Fruit fly (Drosophila melanogaster): ENCODE data around the gene Ptp36E.

Ptp36E gene

DNA sequence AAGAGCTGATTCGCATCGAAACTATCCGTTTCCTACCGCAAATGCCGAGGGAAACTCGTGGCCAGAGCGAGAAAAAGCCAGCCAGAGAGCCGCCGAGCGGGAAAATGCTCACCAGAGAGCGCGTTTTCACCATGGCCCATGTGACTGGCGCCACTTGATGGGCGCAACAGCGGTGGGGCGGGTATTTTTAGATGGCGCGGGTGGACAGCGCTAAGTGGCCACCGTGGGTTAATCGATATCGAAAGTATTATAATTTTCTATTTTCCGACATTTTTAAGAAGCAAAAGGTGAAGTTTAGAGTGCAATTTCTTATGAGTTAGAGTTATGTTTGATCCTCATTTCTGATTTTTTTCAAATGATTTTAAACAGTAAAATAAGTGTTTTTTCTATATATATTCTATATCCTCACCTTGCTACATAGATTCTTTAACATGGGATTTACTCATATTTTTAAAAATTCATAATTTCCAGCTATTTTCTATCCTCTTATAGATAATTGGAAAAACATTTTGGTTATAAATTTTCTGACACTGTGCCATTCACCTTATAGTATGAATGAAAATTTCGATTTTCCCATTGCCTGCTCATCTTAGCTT is at the start of gene Ptp36E:
Gene Ptp36E (minus strand): TSS at position 360 of the 596 bp plus-strand sequence.
- TF ChIP-seq Hr4 (GFP tag; optimal IDR thresholded peaks at IDR 0.05) (peak; percentile 76), CG8319 (GFP tag; optimal IDR thresholded peaks at IDR 0.05) (no peak), dac (GFP tag; optimal IDR thresholded peaks at IDR 0.05) (no peak), lz (GFP tag; optimal IDR thresholded peaks at IDR 0.05) (peak; percentile 0), dsx (GFP tag; optimal IDR thresholded peaks at IDR 0.05; ENCODE audit: poor library complexity, severe bottlenecking) (no peak), CG15336 (GFP tag; IDR thresholded peaks at IDR 0.05) (peak; percentile 84), Eip75B (GFP tag; optimal IDR thresholded peaks at IDR 0.05) (peak; percentile 32), Hr39 (GFP tag; optimal IDR thresholded peaks at IDR 0.05) (no peak), fkh (GFP tag; optimal IDR thresholded peaks at IDR 0.05) (no peak), CG6276 (GFP tag; optimal IDR thresholded peaks at IDR 0.05) (peak; percentile 77), CG6163 (GFP tag; IDR thresholded peaks at IDR 0.05) (peak; percentile 61; the same call in 2 of the 3 replicates), CG11762 (GFP tag; optimal IDR thresholded peaks at IDR 0.05; ENCODE audit: insufficient read depth) (peak; percentile 23), svp (GFP tag) (peak; percentile 66), CG9139 (GFP tag; optimal IDR thresholded peaks at IDR 0.05) (no peak), eg (GFP tag; IDR thresholded peaks at IDR 0.05) (peak; percentile 78), Eip93F (GFP tag; optimal IDR thresholded peaks at IDR 0.05) (no peak), topi (GFP tag; optimal IDR thresholded peaks at IDR 0.05) (no peak), OdsH (GFP tag; optimal IDR thresholded peaks at IDR 0.05) (peak; percentile 52), achi (GFP tag; optimal IDR thresholded peaks at IDR 0.05) (peak; percentile 29), fd85E (GFP tag; optimal IDR thresholded peaks at IDR 0.05) (no peak), Sox15 (GFP tag; optimal IDR thresholded peaks at IDR 0.05) (no peak), CG3919 (GFP tag; optimal IDR thresholded peaks at IDR 0.05) (peak; percentile 12), CG3032 (tag; optimal IDR thresholded peaks at IDR 0.05) (no peak), vri (GFP tag; optimal IDR thresholded peaks at IDR 0.05) (no peak), Ets21C (GFP tag; optimal IDR thresholded peaks at IDR 0.05) (no peak), net (GFP tag; optimal IDR thresholded peaks at IDR 0.05) (peak; percentile 36), CG7368 (GFP tag; optimal IDR thresholded peaks at IDR 0.05) (no peak), Blimp-1 (GFP tag; optimal IDR thresholded peaks at IDR 0.05) (no peak), CG32006 (GFP tag; optimal IDR thresholded peaks at IDR 0.05) (peak; percentile 83), Gug (GFP tag; IDR thresholded peaks at IDR 0.05) (peak; percentile 78), CG6792 (GFP tag; optimal IDR thresholded peaks at IDR 0.05) (peak; percentile 31), salr (GFP tag; optimal IDR thresholded peaks at IDR 0.05) (peak in 1 of 2 experiments; percentile 61), esn (GFP tag; optimal IDR thresholded peaks at IDR 0.05) (no peak), Hr38 (GFP tag; optimal IDR thresholded peaks at IDR 0.05) (no peak), CG34406 (GFP tag; optimal IDR thresholded peaks at IDR 0.05) (no peak), Sox14 (GFP tag; optimal IDR thresholded peaks at IDR 0.05) (peak; percentile 5), Smox (GFP tag; optimal IDR thresholded peaks at IDR 0.05) (no peak), acj6 (GFP tag; optimal IDR thresholded peaks at IDR 0.05) (peak; percentile 55), CG6808 (GFP tag; optimal IDR thresholded peaks at IDR 0.05) (peak; percentile 20), CG8632 (GFP tag; optimal IDR thresholded peaks at IDR 0.05) (no peak), CG6854 (GFP tag; optimal IDR thresholded peaks at IDR 0.05) (no peak), ss (GFP tag; optimal IDR thresholded peaks at IDR 0.05) (no peak), Lpt (GFP tag; optimal IDR thresholded peaks at IDR 0.05) (peak; percentile 63), cyc (GFP tag; optimal IDR thresholded peaks at IDR 0.05) (no peak), Eip78C (GFP tag) (peak; percentile 81), fd59A (GFP tag; optimal IDR thresholded peaks at IDR 0.05) (no peak), CG10669 (GFP tag; optimal IDR thresholded peaks at IDR 0.05) (peak; percentile 42), CG4318 (GFP tag; optimal IDR thresholded peaks at IDR 0.05) (peak; percentile 59), CG11294 (GFP tag; IDR thresholded peaks at IDR 0.05) (peak; percentile 81; the same call in 1 of the 2 replicates), spab (GFP tag; optimal IDR thresholded peaks at IDR 0.05) (peak; percentile 38), pdm3 (GFP tag; optimal IDR thresholded peaks at IDR 0.05) (peak; percentile 45), CG1621 (tag; optimal IDR thresholded peaks at IDR 0.05) (no peak)
